Fruit fly (Drosophila melanogaster) whole organism, pupa: ENCODE data around the gene NTPase.

Experiments used
- CG10348 ChIP-seq: fragments of 200-800 bp; sonication (Bioruptor generic); IDR thresholded peaks from 2 replicates; pipeline ENCODE4 v1.3.6; 2022; ENCODE audit warnings: missing biosample characterization, missing genetic modification characterization
- CG12605 ChIP-seq: fragments of 200-800 bp; sonication (Bioruptor generic); IDR thresholded peaks from 2 replicates; pipeline ENCODE4 v1.3.6; 2022; ENCODE audit warnings: missing biosample characterization, missing genetic modification characterization
- CG13204 ChIP-seq: fragments of 200-800 bp; sonication (Bioruptor generic); optimal IDR thresholded peaks from 2 replicates; lab custom pipeline; 2018; ENCODE audit warnings: missing biosample characterization, mild to moderate bottlenecking, missing genetic modification characterization, moderate library complexity
- CG14655 ChIP-seq: fragments of 200-800 bp; sonication (Bioruptor generic); optimal IDR thresholded peaks from 3 replicates; lab custom pipeline; 2017; ENCODE audit warnings: mild to moderate bottlenecking, missing biosample characterization, missing genetic modification reagents, missing genetic modification characterization
- CG15710 ChIP-seq: fragments of 200-800 bp; sonication (Bioruptor generic); optimal IDR thresholded peaks from 2 replicates; lab custom pipeline; 2018; ENCODE audit warnings: missing biosample characterization, mild to moderate bottlenecking, missing genetic modification characterization, moderate library complexity
- CG8159 ChIP-seq: fragments of 200-800 bp; sonication (Bioruptor generic); optimal IDR thresholded peaks from 3 replicates; lab custom pipeline; 2018; ENCODE audit warnings: missing biosample characterization, mild to moderate bottlenecking, missing genetic modification characterization, moderate library complexity
- CG9948 ChIP-seq: fragments of 200-800 bp; sonication (Bioruptor generic); optimal IDR thresholded peaks from 2 replicates; lab custom pipeline; 2018; ENCODE audit warnings: missing biosample characterization, mild to moderate bottlenecking, missing genetic modification characterization, moderate library complexity
- D1 ChIP-seq: fragments of 200-800 bp; sonication (Bioruptor generic); optimal IDR thresholded peaks from 2 replicates; lab custom pipeline; 2018; ENCODE audit warnings: missing biosample characterization, mild to moderate bottlenecking, missing genetic modification characterization, moderate library complexity
- EcR ChIP-seq: fragments of 200-800 bp; sonication (Bioruptor generic); optimal IDR thresholded peaks from 3 replicates; lab custom pipeline; 2019; ENCODE audit warnings: missing biosample characterization, missing genetic modification characterization, mild to moderate bottlenecking, moderate library complexity, missing genetic modification reagents
- Ets98B ChIP-seq: fragments of 200-800 bp; sonication (Bioruptor generic); IDR thresholded peaks from 2 replicates; pipeline ENCODE4 v1.3.6; 2022; ENCODE audit warnings: missing biosample characterization, missing genetic modification characterization
- Pif1B ChIP-seq: fragments of 200-800 bp; sonication (Bioruptor generic); optimal IDR thresholded peaks from 3 replicates; lab custom pipeline; 2016; ENCODE audit warnings: missing biosample characterization, missing genetic modification characterization
- fd96Ca ChIP-seq: fragments of 200-800 bp; sonication (Bioruptor generic); IDR thresholded peaks from 3 replicates; pipeline ENCODE4 v1.3.6; 2022; ENCODE audit warnings: missing biosample characterization, missing genetic modification characterization
- gl ChIP-seq: fragments of 200-800 bp; sonication (Bioruptor generic); optimal IDR thresholded peaks from 2 replicates; lab custom pipeline; 2018; ENCODE audit warnings: missing biosample characterization, mild to moderate bottlenecking, missing genetic modification characterization
- rn ChIP-seq: fragments of 200-800 bp; sonication (Bioruptor generic); IDR thresholded peaks from 2 replicates; pipeline ENCODE4 v1.3.6; 2022; ENCODE audit warnings: missing biosample characterization, missing genetic modification characterization

- TF ChIP-seq CG14655 (GFP tag; lab: Kevin White, UChicago) (no peak), Pif1B (no peak), Ets98B (GFP tag; lab: Robert Waterston, UW) (no peak), CG15710 (no peak), CG8159 (tag; lab: Kevin White, UChicago) (no peak), CG12605 (no peak), CG9948 (tag; lab: Kevin White, UChicago) (no peak), CG13204 (GFP tag; lab: Kevin White, UChicago) (no peak), CG10348 (no peak), gl (tag; lab: Kevin White, UChicago) (no peak), EcR (GFP tag; lab: Kevin White, UChicago) (no peak), rn (GFP tag; lab: Robert Waterston, UW) (no peak), D1 (tag; lab: Kevin White, UChicago) (no peak), fd96Ca (no peak)
Measured at dm6 chr2L:2869008-2869702, 16.5 kb downstream of the NTPase start, which contains the start of gene CG8813.
